Worm (Caenorhabditis elegans) whole organism, L3 larva: ENCODE data around the gene E04D5.5.

Experiments used
- aly-2 ChIP-seq: fragments of 150-350 bp; optimal IDR thresholded peaks from 2 replicates; lab custom pipeline; 2014; ENCODE audit warnings: missing biosample characterization, missing genetic modification characterization
- ama-1 ChIP-seq: fragments of 150-350 bp; optimal IDR thresholded peaks from 2 replicates; lab custom pipeline; 2018
- ceh-28 ChIP-seq: fragments of 150-350 bp; optimal IDR thresholded peaks from 2 replicates; lab custom pipeline; 2014; ENCODE audit warnings: missing biosample characterization, missing genetic modification reagents, missing genetic modification characterization
- fos-1 ChIP-seq: fragments of 150-350 bp; optimal IDR thresholded peaks from 2 replicates; lab custom pipeline; 2014; ENCODE audit warnings: missing biosample characterization, missing genetic modification characterization
- lin-39 ChIP-seq: fragments of 150-350 bp; optimal IDR thresholded peaks from 2 replicates; lab custom pipeline; 2018; ENCODE audit warnings: missing biosample characterization, missing genetic modification reagents, missing genetic modification characterization
- lsy-12 ChIP-seq: sonication (generic microtip); optimal IDR thresholded peaks from 2 replicates; lab custom pipeline; 2016; ENCODE audit warnings: mild to moderate bottlenecking, missing genetic modification characterization, missing compliant biosample characterization
- nhr-12 ChIP-seq: fragments of 150-350 bp; optimal IDR thresholded peaks from 2 replicates; lab custom pipeline; 2014; ENCODE audit warnings: missing biosample characterization, missing genetic modification characterization
- nhr-237 ChIP-seq: fragments of 150-350 bp; optimal IDR thresholded peaks from 2 replicates; lab custom pipeline; 2014; ENCODE audit warnings: missing biosample characterization, missing genetic modification characterization
- nhr-28 ChIP-seq: fragments of 150-350 bp; optimal IDR thresholded peaks from 2 replicates; lab custom pipeline; 2014; ENCODE audit warnings: missing biosample characterization, missing genetic modification characterization
- pha-4 ChIP-seq: fragments of 150-350 bp; optimal IDR thresholded peaks from 2 replicates; lab custom pipeline; 2014; ENCODE audit warnings: missing biosample characterization, missing genetic modification reagents, missing genetic modification characterization
- skn-1 ChIP-seq: fragments of 150-350 bp; optimal IDR thresholded peaks from 2 replicates; lab custom pipeline; 2014; ENCODE audit warnings: missing biosample characterization, missing genetic modification characterization
- unc-39 ChIP-seq: sonication (generic microtip); optimal IDR thresholded peaks from 4 replicates; lab custom pipeline; 2017; ENCODE audit warnings: missing biosample characterization, missing genetic modification characterization

- TF ChIP-seq pha-4 (tag; lab: Kevin White, UChicago) (peak; percentile 40), fos-1 (tag; lab: Kevin White, UChicago) (no peak), lin-39 (tag; lab: Kevin White, UChicago) (no peak), aly-2 (tag; lab: Kevin White, UChicago) (no peak), ceh-28 (tag; lab: Kevin White, UChicago) (no peak), nhr-237 (tag; lab: Kevin White, UChicago) (no peak), unc-39 (tag; lab: Kevin White, UChicago) (no peak), ama-1 (lab: Kevin White, UChicago) (peak; percentile 91), skn-1 (no peak), nhr-28 (tag; lab: Kevin White, UChicago) (no peak), lsy-12 (tag; lab: Kevin White, UChicago) (peak; percentile 18), nhr-12 (tag; lab: Kevin White, UChicago) (no peak)
These were observed 36.5 kb downstream of the E04D5.5 start, which contains the start of gene ZK673.2 for ce11 chrII:10447348-10448316.
